Worm (Caenorhabditis elegans) whole organism, young adult: ENCODE results near the gene D1054.10.

Experiments used
- D2030.7 ChIP-seq: fragments of 200-800 bp; sonication (Bioruptor generic); IDR thresholded peaks from 2 replicates; pipeline ENCODE4 v1.3.6; 2022; ENCODE audit warnings: missing genetic modification reagents, missing genetic modification characterization, missing compliant biosample characterization
- ZK185.1 ChIP-seq: sonication (generic microtip); optimal IDR thresholded peaks from 2 replicates; lab custom pipeline; 2016; ENCODE audit warnings: mild to moderate bottlenecking, missing genetic modification characterization, missing compliant biosample characterization; ENCODE audit not compliant: poor library complexity, severe bottlenecking
- attf-5 ChIP-seq: fragments of 200-800 bp; sonication (Bioruptor generic); optimal IDR thresholded peaks from 2 replicates; lab custom pipeline; 2018; ENCODE audit warnings: mild to moderate bottlenecking, missing genetic modification characterization, missing compliant biosample characterization
- bed-1 ChIP-seq: fragments of 200-800 bp; sonication (Bioruptor generic); IDR thresholded peaks from 2 replicates; pipeline ENCODE4 v1.3.6; 2022; ENCODE audit warnings: missing genetic modification reagents, missing genetic modification characterization, missing compliant biosample characterization
- dox-1 ChIP-seq: fragments of 200-800 bp; sonication (Bioruptor generic); IDR thresholded peaks from 2 replicates; pipeline ENCODE4 v1.3.6; 2022; ENCODE audit warnings: missing genetic modification reagents, missing genetic modification characterization, missing compliant biosample characterization
- lin-35 ChIP-seq, 3 experiments: fragments of 150-350 bp in 2 of 3; sonication (generic microtip) in 1 of 3; optimal IDR thresholded peaks; 2 replicates each; lab custom pipeline; 2014 to 2018; ENCODE audit warnings: missing biosample characterization in 3 of 3, missing genetic modification characterization in 3 of 3, missing genetic modification reagents in 3 of 3
- madf-8 ChIP-seq: fragments of 200-800 bp; sonication (Bioruptor generic); conservative IDR thresholded peaks from 2 replicates; pipeline ENCODE4 v1.3.6; 2022; ENCODE audit warnings: missing genetic modification reagents, missing genetic modification characterization, missing compliant biosample characterization
- mel-28 ChIP-seq: sonication (generic microtip); optimal IDR thresholded peaks from 2 replicates; lab custom pipeline; 2016; ENCODE audit warnings: borderline replicate concordance, mild to moderate bottlenecking, missing genetic modification characterization, missing compliant biosample characterization
- nfya-1 ChIP-seq: sonication (generic microtip); optimal IDR thresholded peaks from 2 replicates; lab custom pipeline; 2017; ENCODE audit warnings: antibody characterized with exemption, missing compliant biosample characterization, missing genetic modification characterization, borderline replicate concordance; ENCODE audit not compliant: insufficient read depth
- pha-4 ChIP-seq: fragments of 150-350 bp; sonication (generic microtip); optimal IDR thresholded peaks from 2 replicates; lab custom pipeline; 2014; ENCODE audit warnings: missing biosample characterization, missing genetic modification reagents, missing genetic modification characterization
- rec-8 ChIP-seq, 2 experiments: sonication (generic microtip); optimal IDR thresholded peaks; 2 replicates each; lab custom pipeline; 2016; ENCODE audit warnings: mild to moderate bottlenecking in 2 of 2, missing genetic modification characterization in 2 of 2, missing genetic modification reagents in 2 of 2, missing genotype in 2 of 2, missing biosample characterization in 1 of 2, missing compliant biosample characterization in 1 of 2, moderate library complexity in 1 of 2
- unc-62 ChIP-seq: fragments of 150-350 bp; optimal IDR thresholded peaks from 2 replicates; lab custom pipeline; 2014; ENCODE audit warnings: missing biosample characterization, missing genetic modification reagents, missing genetic modification characterization

ce11 chrV:10792775-10793174, at the start of gene D1054.10:
- TF ChIP-seq D2030.7 (GFP tag; lab: Robert Waterston, UW) (no peak), bed-1 (no peak), unc-62 (no peak), madf-8 (GFP tag; lab: Robert Waterston, UW) (no peak), pha-4 (tag; lab: Kevin White, UChicago) (no peak), ZK185.1 (tag; lab: Kevin White, UChicago) (no peak), mel-28 (tag; lab: Kevin White, UChicago) (no peak), lin-35 (GFP tag; optimal IDR thresholded peaks at IDR 0.05; lab: Kevin White, UChicago) (no peak), rec-8 (tag; optimal IDR thresholded peaks at IDR 0.05; lab: Kevin White, UChicago) (no peak), attf-5 (GFP tag; lab: Kevin White, UChicago) (no peak), nfya-1 (tag; lab: Kevin White, UChicago) (no peak), dox-1 (GFP tag; lab: Robert Waterston, UW) (no peak)
